Worm (Caenorhabditis elegans) whole organism, L1 larva: ENCODE data around the gene T05A7.7.

ENCODE experiments used
- C04F5.9 ChIP-seq: sonication (generic microtip); optimal IDR thresholded peaks from 2 replicates; lab custom pipeline; 2016; ENCODE audit warnings: missing genetic modification characterization, missing compliant biosample characterization
- C16A3.4 ChIP-seq: fragments of 150-350 bp; optimal IDR thresholded peaks from 2 replicates; lab custom pipeline; 2014; ENCODE audit warnings: missing biosample characterization, missing genetic modification characterization
- Y116A8C.19 ChIP-seq: sonication (generic microtip); optimal IDR thresholded peaks from 2 replicates; lab custom pipeline; 2016; ENCODE audit warnings: missing compliant biosample characterization, missing genetic modification characterization, borderline replicate concordance
- aly-2 ChIP-seq: fragments of 150-350 bp; optimal IDR thresholded peaks from 2 replicates; lab custom pipeline; 2014; ENCODE audit warnings: missing biosample characterization, missing genetic modification characterization
- blmp-1 ChIP-seq: fragments of 150-350 bp; optimal IDR thresholded peaks from 2 replicates; lab custom pipeline; 2014; ENCODE audit warnings: missing biosample characterization, missing genetic modification characterization
- ceh-63 ChIP-seq: fragments of 200-800 bp; sonication (Bioruptor generic); optimal IDR thresholded peaks from 2 replicates; lab custom pipeline; 2018; ENCODE audit warnings: mild to moderate bottlenecking, missing genetic modification characterization, missing compliant biosample characterization
- ceh-82 ChIP-seq, 3 experiments: fragments of 150-350 bp in 1 of 3; sonication (generic microtip) in 2 of 3; optimal IDR thresholded peaks; 2 replicates each; lab custom pipeline; 2014 to 2017; ENCODE audit warnings: missing biosample characterization in 3 of 3, missing genetic modification characterization in 3 of 3
- ceh-90 ChIP-seq: sonication (generic microtip); optimal IDR thresholded peaks from 2 replicates; lab custom pipeline; 2016; ENCODE audit warnings: missing genetic modification characterization, missing compliant biosample characterization
- ces-1 ChIP-seq: fragments of 150-350 bp; optimal IDR thresholded peaks from 2 replicates; lab custom pipeline; 2014; ENCODE audit warnings: missing biosample characterization, missing genetic modification reagents, missing genetic modification characterization
- dpl-1 ChIP-seq, 3 experiments: fragments of 150-350 bp in 2 of 3; sonication (generic microtip) in 1 of 3; optimal IDR thresholded peaks; 2 replicates each; lab custom pipeline; 2014 to 2017; ENCODE audit warnings: missing biosample characterization in 3 of 3, missing genetic modification characterization in 3 of 3, missing genetic modification reagents in 3 of 3
- dsc-1 ChIP-seq: sonication (generic microtip); optimal IDR thresholded peaks from 2 replicates; lab custom pipeline; 2016; ENCODE audit warnings: mild to moderate bottlenecking, missing genetic modification characterization, missing compliant biosample characterization
- efl-1 ChIP-seq, 4 experiments: fragments of 150-350 bp; optimal IDR thresholded peaks in 3 of 4; peaks in 1 of 4; 1 replicate in 1 of 4; 2 replicates in 3 of 4; lab custom pipeline; 2014; ENCODE audit warnings: missing biosample characterization in 2 of 4, missing genetic modification characterization in 2 of 4, missing genetic modification reagents in 2 of 4
- egl-27 ChIP-seq, 2 experiments: fragments of 150-350 bp in 1 of 2; sonication (generic microtip); optimal IDR thresholded peaks; 3 replicates each; lab custom pipeline; 2017 to 2018; ENCODE audit warnings: missing biosample characterization in 2 of 2, missing genetic modification characterization in 2 of 2, missing genetic modification reagents in 2 of 2
- elt-2 ChIP-seq: sonication (generic microtip); optimal IDR thresholded peaks from 2 replicates; lab custom pipeline; 2016; ENCODE audit warnings: missing genetic modification characterization, mild to moderate bottlenecking, inconsistent platforms, missing compliant biosample characterization, missing genetic modification reagents
- fkh-4 ChIP-seq: sonication (generic microtip); optimal IDR thresholded peaks from 2 replicates; lab custom pipeline; 2016; ENCODE audit warnings: missing compliant biosample characterization, missing genetic modification characterization, borderline replicate concordance
- fkh-8 ChIP-seq: sonication (generic microtip); optimal IDR thresholded peaks from 2 replicates; lab custom pipeline; 2016; ENCODE audit warnings: mild to moderate bottlenecking, missing genetic modification characterization, missing compliant biosample characterization
- hlh-4 ChIP-seq: sonication (generic microtip); optimal IDR thresholded peaks from 2 replicates; lab custom pipeline; 2016; ENCODE audit warnings: mild to moderate bottlenecking, missing genetic modification characterization, missing compliant biosample characterization
- lin-13 ChIP-seq: fragments of 150-350 bp; optimal IDR thresholded peaks from 2 replicates; lab custom pipeline; 2014; ENCODE audit warnings: missing biosample characterization, missing genetic modification reagents, missing genetic modification characterization
- lin-14 ChIP-seq: fragments of 200-800 bp; sonication (Bioruptor generic); optimal IDR thresholded peaks from 2 replicates; lab custom pipeline; 2018; ENCODE audit warnings: mild to moderate bottlenecking, missing genetic modification characterization, moderate library complexity, missing compliant biosample characterization
- lin-35 ChIP-seq, 2 experiments: fragments of 150-350 bp; optimal IDR thresholded peaks; 2 replicates each; lab custom pipeline; 2014; ENCODE audit warnings: missing biosample characterization in 2 of 2, missing genetic modification characterization in 2 of 2, missing genetic modification reagents in 2 of 2
- lsy-2 ChIP-seq, 2 experiments: fragments of 150-350 bp; optimal IDR thresholded peaks; 2 replicates each; lab custom pipeline; 2014; ENCODE audit warnings: missing biosample characterization in 2 of 2, missing genetic modification characterization in 2 of 2
- nhr-20 ChIP-seq: sonication (generic microtip); optimal IDR thresholded peaks from 2 replicates; lab custom pipeline; 2016; ENCODE audit warnings: mild to moderate bottlenecking, missing genetic modification characterization, missing compliant biosample characterization
- nhr-71 ChIP-seq: sonication (generic microtip); optimal IDR thresholded peaks from 2 replicates; lab custom pipeline; 2016; ENCODE audit warnings: mild to moderate bottlenecking, missing genetic modification characterization, moderate library complexity, missing compliant biosample characterization
- nhr-76 ChIP-seq: sonication (generic microtip); optimal IDR thresholded peaks from 2 replicates; lab custom pipeline; 2017; ENCODE audit warnings: missing biosample characterization, missing genetic modification characterization
- nhr-77 ChIP-seq: fragments of 150-350 bp; optimal IDR thresholded peaks from 2 replicates; lab custom pipeline; 2014; ENCODE audit warnings: missing biosample characterization, missing genetic modification characterization
- nhr-85 ChIP-seq: sonication (generic microtip); peaks from one replicate; lab custom pipeline; 2016; ENCODE audit warnings: missing genetic modification characterization, inconsistent platforms, missing compliant biosample characterization
- pag-3 ChIP-seq: sonication (generic microtip); optimal IDR thresholded peaks from 2 replicates; lab custom pipeline; 2017; ENCODE audit warnings: missing genetic modification characterization, mild to moderate bottlenecking, missing compliant biosample characterization, antibody characterized with exemption, borderline replicate concordance; ENCODE audit not compliant: insufficient read depth
- pax-3 ChIP-seq: fragments of 200-800 bp; sonication (Bioruptor generic); optimal IDR thresholded peaks from 2 replicates; lab custom pipeline; 2018; ENCODE audit warnings: mild to moderate bottlenecking, missing genetic modification characterization, moderate library complexity, missing compliant biosample characterization
- skn-1 ChIP-seq: fragments of 150-350 bp; optimal IDR thresholded peaks from 2 replicates; lab custom pipeline; 2014; ENCODE audit warnings: missing biosample characterization, missing genetic modification characterization
- snpc-4 ChIP-seq: fragments of 150-350 bp; optimal IDR thresholded peaks from 2 replicates; lab custom pipeline; 2014; ENCODE audit warnings: missing biosample characterization, missing genetic modification characterization
- snu-23 ChIP-seq: sonication (generic microtip); optimal IDR thresholded peaks from 2 replicates; lab custom pipeline; 2016; ENCODE audit warnings: missing genetic modification characterization, missing compliant biosample characterization
- swsn-7 ChIP-seq: sonication (generic microtip); optimal IDR thresholded peaks from 2 replicates; lab custom pipeline; 2016; ENCODE audit warnings: missing genetic modification characterization, missing compliant biosample characterization
- tlp-1 ChIP-seq: fragments of 150-350 bp; optimal IDR thresholded peaks from 2 replicates; lab custom pipeline; 2014; ENCODE audit warnings: missing biosample characterization, missing genetic modification characterization
- unc-98 ChIP-seq: fragments of 200-800 bp; sonication (Bioruptor generic); IDR thresholded peaks from 2 replicates; pipeline ENCODE4 v1.3.6; 2022; ENCODE audit warnings: missing genetic modification characterization, missing compliant biosample characterization
- zip-4 ChIP-seq: fragments of 200-800 bp; sonication (Bioruptor generic); optimal IDR thresholded peaks from 2 replicates; lab custom pipeline; 2018; ENCODE audit warnings: mild to moderate bottlenecking, missing genetic modification characterization, moderate library complexity, missing compliant biosample characterization
- ztf-11 ChIP-seq, 2 experiments: sonication (generic microtip); optimal IDR thresholded peaks; 2 replicates each; lab custom pipeline; 2016 to 2017; ENCODE audit warnings: missing genetic modification characterization in 2 of 2, missing biosample characterization in 1 of 2, missing compliant biosample characterization in 1 of 2
- ztf-4 ChIP-seq: fragments of 150-350 bp; optimal IDR thresholded peaks from 2 replicates; lab custom pipeline; 2014; ENCODE audit warnings: missing biosample characterization, missing genetic modification characterization

T05A7.7 gene

ce11 chrII:4696055-4696454 lies 14.8 kb upstream of the T05A7.7 start:
- TF ChIP-seq aly-2 (tag; lab: Kevin White, UChicago) (peak; percentile 40), ceh-90 (tag; lab: Kevin White, UChicago) (no peak), hlh-4 (tag; lab: Kevin White, UChicago) (no peak), fkh-8 (tag; lab: Kevin White, UChicago) (no peak), nhr-85 (tag; lab: Kevin White, UChicago) (peak; percentile 14), egl-27 (tag; optimal IDR thresholded peaks at IDR 0.05; lab: Kevin White, UChicago) (no peak), nhr-76 (tag; lab: Kevin White, UChicago) (no peak), dpl-1 (GFP tag; optimal IDR thresholded peaks at IDR 0.05; lab: Kevin White, UChicago) (no peak), nhr-20 (tag; lab: Kevin White, UChicago) (no peak)

ce11 chrII:4693129-4693528 lies 11.8 kb upstream of the T05A7.7 start, which contains the start of gene F10G7.5:
Gene F10G7.5 (plus strand): TSS chrII:4693414.
- TF ChIP-seq ztf-4 (no peak), lin-35 (GFP tag; optimal IDR thresholded peaks at IDR 0.05; lab: Kevin White, UChicago) (peak in 1 of 2 experiments; percentile 32), zip-4 (no peak), pag-3 (tag; lab: Kevin White, UChicago) (no peak), lin-14 (GFP tag; lab: Kevin White, UChicago) (peak; percentile 67), dpl-1 (GFP tag; optimal IDR thresholded peaks at IDR 0.05; lab: Kevin White, UChicago) (peak in 2 of 3 experiments; percentile 11 to 34), lsy-2 (tag; optimal IDR thresholded peaks at IDR 0.05; lab: Kevin White, UChicago) (peak; percentile 31 to 52), ceh-63 (GFP tag; lab: Kevin White, UChicago) (no peak), snu-23 (GFP tag; lab: Kevin White, UChicago) (peak; percentile 23), blmp-1 (tag; lab: Kevin White, UChicago) (peak; percentile 55), efl-1 (optimal IDR thresholded peaks at IDR 0.05; lab: Kevin White, UChicago) (peak; percentile 33 to 68), efl-1 (GFP tag; optimal IDR thresholded peaks at IDR 0.05 in 1 of 2; lab: Kevin White, UChicago) (peak; percentile 17 to 92), Y116A8C.19 (tag; lab: Kevin White, UChicago) (no peak), nhr-77 (tag; lab: Kevin White, UChicago) (no peak), nhr-71 (tag; lab: Kevin White, UChicago) (peak; percentile 9), nhr-85 (tag; lab: Kevin White, UChicago) (peak; percentile 42), C16A3.4 (no peak), elt-2 (peak; percentile 64)

ce11 chrII:4689477-4689876 lies 8.2 kb upstream of the T05A7.7 start, which contains the start of gene F10G7.12:
Gene F10G7.12 (plus strand): TSS chrII:4689777.
- TF ChIP-seq skn-1 (no peak), swsn-7 (tag; lab: Kevin White, UChicago) (no peak), blmp-1 (tag; lab: Kevin White, UChicago) (no peak), ces-1 (GFP tag; lab: Kevin White, UChicago) (no peak), Y116A8C.19 (tag; lab: Kevin White, UChicago) (no peak), snpc-4 (no peak), fkh-4 (tag; lab: Kevin White, UChicago) (no peak), elt-2 (no peak), tlp-1 (tag; lab: Kevin White, UChicago) (no peak)

- TF ChIP-seq ceh-63 (GFP tag; lab: Kevin White, UChicago) (no peak), lin-13 (no peak), snu-23 (GFP tag; lab: Kevin White, UChicago) (no peak), swsn-7 (tag; lab: Kevin White, UChicago) (no peak), pax-3 (no peak)
Measured at ce11 chrII:4686941-4687340, 5.7 kb upstream of the T05A7.7 start, which contains the start of gene sre-39. Gene sre-39 (plus strand): TSS chrII:4687241.

- TF ChIP-seq ztf-11 (tag; optimal IDR thresholded peaks at IDR 0.05; lab: Kevin White, UChicago), result no peak
- TF ChIP-seq unc-98 (GFP tag; lab: Robert Waterston, UW), result no peak
- no peak for TF ChIP-seq ceh-82 (tag; optimal IDR thresholded peaks at IDR 0.05; lab: Kevin White, UChicago)
- no peak for TF ChIP-seq C04F5.9 (tag; lab: Kevin White, UChicago)
- no peak for TF ChIP-seq lin-13
- no peak for TF ChIP-seq lin-35 (GFP tag; optimal IDR thresholded peaks at IDR 0.05; lab: Kevin White, UChicago)
- TF ChIP-seq dsc-1 (tag; lab: Kevin White, UChicago), result no peak
Measured at ce11 chrII:4684852-4685251, 3.6 kb upstream of the T05A7.7 start.
